Worm (Caenorhabditis elegans): ENCODE data around the gene srm-6.

Gene srm-6

DNA sequence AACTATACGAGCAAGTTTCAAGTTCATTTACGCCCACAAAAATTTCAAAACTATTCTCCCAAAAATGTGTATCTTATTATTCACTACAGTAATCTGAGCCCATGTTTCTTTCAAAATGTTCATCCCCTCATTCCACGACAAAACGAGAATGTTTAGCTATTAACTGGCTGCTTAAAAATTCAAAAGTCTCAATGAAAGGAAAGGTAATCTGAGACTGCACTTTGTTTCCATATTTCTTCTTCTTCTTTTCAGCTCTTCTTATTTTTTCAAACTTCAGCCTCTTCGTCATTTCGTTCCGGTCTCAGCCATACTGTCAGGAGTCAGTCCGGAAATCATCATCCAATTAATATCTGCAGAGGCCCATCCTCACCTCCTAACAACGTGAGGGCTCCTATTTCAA lies 36.0 kb downstream of the srm-6 start, which contains the start of gene unc-39:
Gene unc-39, plus strand, starts transcription at position 301 of the 400 bp plus-strand sequence.
- TF ChIP-seq pes-1 (GFP tag; IDR thresholded peaks at IDR 0.05) (no peak), tra-4 (tag; optimal IDR thresholded peaks at IDR 0.05) (no peak)

DNA sequence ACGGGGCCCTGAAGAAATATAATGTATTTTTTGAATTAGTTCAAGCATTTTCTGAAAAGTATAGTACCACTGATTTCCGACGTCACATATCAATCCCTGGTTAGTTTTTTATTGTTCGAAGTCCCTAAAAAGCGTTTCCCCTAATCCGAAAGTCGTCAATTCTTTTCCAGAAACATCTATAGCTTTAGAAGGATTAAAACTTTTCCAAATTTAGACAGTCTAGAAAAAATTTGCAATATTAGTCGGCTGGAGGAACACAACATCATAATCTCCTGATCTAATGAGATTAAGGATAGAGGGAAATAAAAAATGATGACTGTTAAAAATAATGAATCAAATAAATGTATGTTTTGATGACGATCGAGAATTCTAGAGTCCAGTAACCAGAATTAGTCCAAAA lies 41.3 kb downstream of the srm-6 start:
- no peak for TF ChIP-seq aly-1 (tag; optimal IDR thresholded peaks at IDR 0.05)
- no peak for TF ChIP-seq hmbx-1 (tag; optimal IDR thresholded peaks at IDR 0.05)
- no peak for TF ChIP-seq hmg-4 (GFP tag; optimal IDR thresholded peaks at IDR 0.05)
- no peak for TF ChIP-seq B0310.2 (tag; optimal IDR thresholded peaks at IDR 0.05)
- TF ChIP-seq ama-1 (optimal IDR thresholded peaks at IDR 0.05): no peak
- TF ChIP-seq sea-1 (GFP tag; conservative IDR thresholded peaks at IDR 0.05): no peak
- TF ChIP-seq tbx-37 (GFP tag; conservative IDR thresholded peaks at IDR 0.05): no peak
- no peak for TF ChIP-seq hnd-1 (tag; optimal IDR thresholded peaks at IDR 0.05)

DNA sequence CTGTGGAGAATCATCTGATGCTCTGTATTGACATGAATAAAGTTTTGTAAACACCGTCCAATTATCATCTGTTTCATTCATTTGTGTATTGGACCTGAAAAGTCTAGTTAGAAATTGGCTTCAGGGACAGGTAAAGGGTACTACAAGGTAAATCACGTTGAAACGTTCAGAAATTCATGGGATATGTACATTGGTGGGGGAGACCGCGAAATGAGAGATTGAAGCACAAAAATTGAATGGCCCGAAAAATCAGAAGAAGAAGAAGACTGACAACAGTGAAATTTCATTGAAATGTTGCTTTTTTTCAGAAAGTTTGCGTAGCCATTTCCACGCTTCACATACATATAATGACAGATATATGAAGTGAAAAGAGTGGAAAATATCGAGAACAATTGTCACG lies 42.2 kb downstream of the srm-6 start, which contains the start of gene npr-43:
Gene npr-43, minus strand, starts transcription at position 101 of the 400 bp plus-strand sequence.
- TF ChIP-seq B0310.2 (tag; optimal IDR thresholded peaks at IDR 0.05): no peak
- no peak for TF ChIP-seq tbx-37 (GFP tag; conservative IDR thresholded peaks at IDR 0.05)
- TF ChIP-seq tra-4 (tag; optimal IDR thresholded peaks at IDR 0.05): no peak
- no peak for TF ChIP-seq ceh-36 (tag; optimal IDR thresholded peaks at IDR 0.05)
- TF ChIP-seq aly-1 (tag; optimal IDR thresholded peaks at IDR 0.05): no peak
- no peak for TF ChIP-seq F13C5.2 (tag; optimal IDR thresholded peaks at IDR 0.05)
- TF ChIP-seq flt-1 (GFP tag; IDR thresholded peaks at IDR 0.05): no peak
- TF ChIP-seq hmbx-1 (tag; optimal IDR thresholded peaks at IDR 0.05): no peak
- TF ChIP-seq hmg-4 (GFP tag; optimal IDR thresholded peaks at IDR 0.05): no peak
- no peak for TF ChIP-seq tbx-11 (GFP tag; IDR thresholded peaks at IDR 0.05)
- no peak for TF ChIP-seq scrt-1 (GFP tag; IDR thresholded peaks at IDR 0.05)
- TF ChIP-seq ceh-13 (GFP tag; optimal IDR thresholded peaks at IDR 0.05): no peak
- TF ChIP-seq hnd-1 (tag; optimal IDR thresholded peaks at IDR 0.05): no peak

DNA sequence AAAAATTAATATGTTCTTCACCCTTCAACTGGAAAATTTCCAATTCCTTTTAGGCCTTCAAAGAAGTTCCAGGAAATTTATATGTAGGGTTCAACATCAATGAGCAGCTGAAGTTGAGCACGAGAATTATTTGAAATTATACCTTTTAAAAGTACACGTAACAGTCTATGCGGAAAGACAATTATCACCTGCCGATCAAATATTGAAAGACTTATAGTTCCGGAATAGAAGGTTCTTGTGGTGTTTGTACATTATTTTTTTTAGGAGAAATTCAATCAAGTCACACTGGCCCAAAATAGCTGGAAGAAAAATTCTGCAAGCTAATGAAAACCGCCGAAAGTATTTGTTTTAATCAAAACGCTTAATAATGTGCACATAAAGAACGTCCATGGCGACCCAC lies 43.5 kb downstream of the srm-6 start:
- TF ChIP-seq tbx-37 (GFP tag; conservative IDR thresholded peaks at IDR 0.05) (no peak), hnd-1 (tag; optimal IDR thresholded peaks at IDR 0.05) (no peak), pes-1 (GFP tag; IDR thresholded peaks at IDR 0.05) (no peak), F13C5.2 (tag; optimal IDR thresholded peaks at IDR 0.05) (no peak), B0310.2 (tag; optimal IDR thresholded peaks at IDR 0.05) (no peak), tra-4 (tag; optimal IDR thresholded peaks at IDR 0.05) (no peak), tbx-11 (GFP tag; IDR thresholded peaks at IDR 0.05) (no peak), aly-1 (tag; optimal IDR thresholded peaks at IDR 0.05) (no peak), hmbx-1 (tag; optimal IDR thresholded peaks at IDR 0.05) (no peak), scrt-1 (GFP tag; IDR thresholded peaks at IDR 0.05) (no peak), ama-1 (optimal IDR thresholded peaks at IDR 0.05) (no peak), ets-7 (tag; optimal IDR thresholded peaks at IDR 0.05) (no peak)
